Worm (Caenorhabditis elegans) whole organism, L4/young adult: ENCODE results near the gene mig-15.

Source experiments
- W03F9.2 ChIP-seq: fragments of 150-350 bp; optimal IDR thresholded peaks from 2 replicates; lab custom pipeline; 2014; ENCODE audit warnings: missing biosample characterization, missing genetic modification characterization
- dao-5 ChIP-seq: sonication (generic microtip); optimal IDR thresholded peaks from 2 replicates; lab custom pipeline; 2016; ENCODE audit warnings: missing genotype, missing genetic modification characterization, moderate library complexity, missing compliant biosample characterization

DNA sequence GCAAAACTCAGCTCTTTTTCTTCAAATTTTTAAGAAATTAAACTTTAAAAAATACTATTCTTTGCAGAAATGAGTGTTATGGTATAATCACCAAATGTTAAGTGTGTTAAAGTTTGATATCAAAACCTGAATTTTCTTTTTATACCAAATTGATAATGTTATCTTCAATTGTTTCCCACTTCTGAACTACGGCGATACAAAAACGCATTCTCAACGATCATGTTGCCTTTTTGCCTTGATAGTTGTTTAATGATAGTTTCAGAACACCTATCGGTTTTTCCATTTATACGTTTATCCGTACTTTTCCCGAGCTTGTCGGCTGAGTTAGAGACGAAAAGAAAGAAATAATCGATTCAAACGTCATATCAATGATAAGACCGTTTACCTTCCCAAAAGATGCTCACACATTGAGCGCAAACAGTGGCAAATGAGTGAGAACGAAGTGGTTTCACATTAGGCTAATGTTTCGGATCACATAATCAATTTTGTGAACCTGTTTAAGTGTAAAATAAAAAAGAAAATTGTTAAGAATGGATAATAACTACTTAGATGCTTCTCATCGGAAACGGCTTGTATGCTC, 46.6 kb upstream of the mig-15 start, which contains the start of gene elt-4:
- TF ChIP-seq W03F9.2 (tag; lab: Kevin White, UChicago): no peak
- no peak for TF ChIP-seq dao-5 (tag; lab: Kevin White, UChicago)
